Worm (Caenorhabditis elegans) whole organism, young adult: ENCODE data around the gene Y71H2AM.14.

Experiments used
- B0019.2 ChIP-seq: fragments of 200-800 bp; sonication (Bioruptor generic); conservative IDR thresholded peaks from 2 replicates; pipeline ENCODE4 v1.3.6; 2022; ENCODE audit warnings: missing genetic modification reagents, missing genetic modification characterization, missing compliant biosample characterization
- B0261.1 ChIP-seq: sonication (generic microtip); optimal IDR thresholded peaks from 2 replicates; lab custom pipeline; 2016; ENCODE audit warnings: mild to moderate bottlenecking, missing genetic modification characterization, moderate library complexity, missing compliant biosample characterization
- B0336.3 ChIP-seq: fragments of 200-800 bp; sonication (Bioruptor generic); IDR thresholded peaks from 2 replicates; pipeline ENCODE4 v1.3.6; 2022; ENCODE audit warnings: missing genetic modification characterization, missing compliant biosample characterization
- D2030.7 ChIP-seq: fragments of 200-800 bp; sonication (Bioruptor generic); IDR thresholded peaks from 2 replicates; pipeline ENCODE4 v1.3.6; 2022; ENCODE audit warnings: missing genetic modification reagents, missing genetic modification characterization, missing compliant biosample characterization
- F22D6.2 ChIP-seq: sonication (generic microtip); optimal IDR thresholded peaks from 2 replicates; lab custom pipeline; 2016; ENCODE audit warnings: mild to moderate bottlenecking, missing genetic modification characterization, missing compliant biosample characterization
- F23B12.7 ChIP-seq: sonication (generic microtip); optimal IDR thresholded peaks from 2 replicates; lab custom pipeline; 2017; ENCODE audit warnings: missing genetic modification characterization, mild to moderate bottlenecking, missing compliant biosample characterization, antibody characterized with exemption, moderate library complexity; ENCODE audit not compliant: insufficient read depth
- F33H1.4 ChIP-seq: fragments of 200-800 bp; sonication (Bioruptor generic); IDR thresholded peaks from 2 replicates; pipeline ENCODE4 v1.3.6; 2022; ENCODE audit warnings: missing genetic modification reagents, missing genetic modification characterization, missing compliant biosample characterization
- F49E8.2 ChIP-seq: sonication (generic microtip); optimal IDR thresholded peaks from 3 replicates; lab custom pipeline; 2017; ENCODE audit warnings: missing genetic modification characterization, mild to moderate bottlenecking, missing compliant biosample characterization, antibody characterized with exemption, moderate library complexity; ENCODE audit not compliant: insufficient read depth
- F52B5.7 ChIP-seq: sonication (generic microtip); optimal IDR thresholded peaks from 2 replicates; lab custom pipeline; 2016; ENCODE audit warnings: mild to moderate bottlenecking, missing genetic modification characterization, missing compliant biosample characterization
- K11D2.4 ChIP-seq: fragments of 200-800 bp; sonication (Bioruptor generic); IDR thresholded peaks from 2 replicates; pipeline ENCODE4 v1.3.6; 2022; ENCODE audit warnings: missing genetic modification reagents, missing genetic modification characterization, missing compliant biosample characterization
- K12H6.12 ChIP-seq: fragments of 200-800 bp; sonication (Bioruptor generic); optimal IDR thresholded peaks from 2 replicates; lab custom pipeline; 2018; ENCODE audit warnings: mild to moderate bottlenecking, missing genetic modification characterization, missing compliant biosample characterization
- T07F8.4 ChIP-seq: sonication (generic microtip); optimal IDR thresholded peaks from 2 replicates; lab custom pipeline; 2016; ENCODE audit warnings: mild to moderate bottlenecking, missing genetic modification characterization, moderate library complexity, missing compliant biosample characterization
- Y95B8A.8 ChIP-seq: fragments of 200-800 bp; sonication (Bioruptor generic); IDR thresholded peaks from 2 replicates; pipeline ENCODE4 v1.3.6; 2022; ENCODE audit warnings: missing genetic modification reagents, missing genetic modification characterization, missing compliant biosample characterization
- aptf-2 ChIP-seq: fragments of 200-800 bp; sonication (Bioruptor generic); conservative IDR thresholded peaks from 2 replicates; pipeline ENCODE4 v1.3.6; 2022; ENCODE audit warnings: missing genetic modification reagents, missing genetic modification characterization, missing compliant biosample characterization
- attf-3 ChIP-seq: fragments of 200-800 bp; sonication (Bioruptor generic); conservative IDR thresholded peaks from 2 replicates; pipeline ENCODE4 v1.3.6; 2022; ENCODE audit warnings: missing genetic modification reagents, missing genetic modification characterization, missing compliant biosample characterization
- attf-5 ChIP-seq: fragments of 200-800 bp; sonication (Bioruptor generic); optimal IDR thresholded peaks from 2 replicates; lab custom pipeline; 2018; ENCODE audit warnings: mild to moderate bottlenecking, missing genetic modification characterization, missing compliant biosample characterization
- attf-6 ChIP-seq: fragments of 200-800 bp; sonication (Bioruptor generic); IDR thresholded peaks from 2 replicates; pipeline ENCODE4 v1.3.6; 2022; ENCODE audit warnings: missing genetic modification reagents, missing genetic modification characterization, missing compliant biosample characterization
- ceh-100 ChIP-seq: fragments of 200-800 bp; sonication (Bioruptor generic); IDR thresholded peaks from 2 replicates; pipeline ENCODE4 v1.3.6; 2022; ENCODE audit warnings: missing genetic modification reagents, missing genetic modification characterization, missing compliant biosample characterization
- ceh-27 ChIP-seq: fragments of 200-800 bp; sonication (Bioruptor generic); optimal IDR thresholded peaks from 2 replicates; lab custom pipeline; 2018; ENCODE audit warnings: mild to moderate bottlenecking, missing genetic modification characterization, moderate library complexity, missing compliant biosample characterization
- ceh-91 ChIP-seq: fragments of 200-800 bp; sonication (Bioruptor generic); IDR thresholded peaks from 2 replicates; pipeline ENCODE4 v1.3.6; 2022; ENCODE audit warnings: missing genetic modification reagents, missing genetic modification characterization, missing compliant biosample characterization
- dox-1 ChIP-seq: fragments of 200-800 bp; sonication (Bioruptor generic); IDR thresholded peaks from 2 replicates; pipeline ENCODE4 v1.3.6; 2022; ENCODE audit warnings: missing genetic modification reagents, missing genetic modification characterization, missing compliant biosample characterization
- dpff-1 ChIP-seq: sonication (generic microtip); optimal IDR thresholded peaks from 2 replicates; lab custom pipeline; 2017; ENCODE audit warnings: mild to moderate bottlenecking, missing genetic modification characterization, missing compliant biosample characterization
- efl-1 ChIP-seq: fragments of 150-350 bp; optimal IDR thresholded peaks from 2 replicates; lab custom pipeline; 2014; ENCODE audit warnings: missing biosample characterization, missing genetic modification reagents, missing genetic modification characterization
- egl-18 ChIP-seq: fragments of 200-800 bp; sonication (Bioruptor generic); IDR thresholded peaks from 2 replicates; pipeline ENCODE4 v1.3.6; 2022; ENCODE audit warnings: missing genetic modification reagents, missing genetic modification characterization, missing compliant biosample characterization
- ekl-4 ChIP-seq: fragments of 200-800 bp; sonication (Bioruptor generic); IDR thresholded peaks from 2 replicates; pipeline ENCODE4 v1.3.6; 2022; ENCODE audit warnings: missing genetic modification reagents, missing genetic modification characterization, missing compliant biosample characterization
- fkh-3 ChIP-seq: sonication (generic microtip); optimal IDR thresholded peaks from 2 replicates; lab custom pipeline; 2016; ENCODE audit warnings: mild to moderate bottlenecking, missing genetic modification characterization, missing compliant biosample characterization
- hlh-26 ChIP-seq: fragments of 200-800 bp; sonication (Bioruptor generic); conservative IDR thresholded peaks from 2 replicates; pipeline ENCODE4 v1.3.6; 2022; ENCODE audit warnings: missing genetic modification reagents, missing genetic modification characterization, missing compliant biosample characterization
- hmg-1.2 ChIP-seq: fragments of 200-800 bp; sonication (Bioruptor generic); IDR thresholded peaks from 2 replicates; pipeline ENCODE4 v1.3.6; 2022; ENCODE audit warnings: missing genetic modification reagents, missing genetic modification characterization, missing compliant biosample characterization
- hsf-1 ChIP-seq: fragments of 200-800 bp; sonication (Bioruptor generic); IDR thresholded peaks from 2 replicates; pipeline ENCODE4 v1.3.6; 2022; ENCODE audit warnings: missing genetic modification reagents, missing genetic modification characterization, missing compliant biosample characterization
- let-607 ChIP-seq, 2 experiments: fragments of 200-800 bp in 1 of 2; sonication (Bioruptor generic) in 1 of 2; sonication (generic microtip) in 1 of 2; optimal IDR thresholded peaks; 2 replicates each; lab custom pipeline; 2016 to 2018; ENCODE audit warnings: mild to moderate bottlenecking in 2 of 2, missing compliant biosample characterization in 2 of 2, missing genetic modification characterization in 2 of 2, moderate library complexity in 2 of 2, missing genotype in 1 of 2
- lin-40 ChIP-seq: sonication (generic microtip); optimal IDR thresholded peaks from 2 replicates; lab custom pipeline; 2016; ENCODE audit warnings: missing genetic modification characterization, mild to moderate bottlenecking, missing compliant biosample characterization, missing genotype, missing genetic modification reagents
- lsy-27 ChIP-seq: sonication (generic microtip); optimal IDR thresholded peaks from 2 replicates; lab custom pipeline; 2017; ENCODE audit warnings: missing genetic modification characterization, mild to moderate bottlenecking, missing compliant biosample characterization, antibody characterized with exemption, missing genotype, borderline replicate concordance; ENCODE audit not compliant: insufficient read depth
- madf-3 ChIP-seq: fragments of 200-800 bp; sonication (Bioruptor generic); IDR thresholded peaks from 2 replicates; pipeline ENCODE4 v1.3.6; 2022; ENCODE audit warnings: missing genetic modification reagents, missing genetic modification characterization, missing compliant biosample characterization
- mes-4 ChIP-seq: sonication (generic microtip); optimal IDR thresholded peaks from 2 replicates; lab custom pipeline; 2016; ENCODE audit warnings: missing genotype, missing genetic modification characterization, missing compliant biosample characterization
- mxl-1 ChIP-seq: sonication (generic microtip); optimal IDR thresholded peaks from 2 replicates; lab custom pipeline; 2016; ENCODE audit warnings: missing genetic modification characterization, missing compliant biosample characterization
- nfya-2 ChIP-seq: fragments of 200-800 bp; sonication (Bioruptor generic); IDR thresholded peaks from 2 replicates; pipeline ENCODE4 v1.3.6; 2022; ENCODE audit warnings: missing genetic modification reagents, missing genetic modification characterization, missing compliant biosample characterization
- nfyb-1 ChIP-seq: fragments of 200-800 bp; sonication (Bioruptor generic); IDR thresholded peaks from 2 replicates; pipeline ENCODE4 v1.3.6; 2022; ENCODE audit warnings: missing genetic modification reagents, missing genetic modification characterization, missing compliant biosample characterization
- rcor-1 ChIP-seq: fragments of 200-800 bp; sonication (Bioruptor generic); IDR thresholded peaks from 2 replicates; pipeline ENCODE4 v1.3.6; 2022; ENCODE audit warnings: missing genetic modification reagents, missing genetic modification characterization, missing compliant biosample characterization
- sdz-38 ChIP-seq: sonication (generic microtip); optimal IDR thresholded peaks from 2 replicates; lab custom pipeline; 2016; ENCODE audit warnings: missing genotype, missing genetic modification characterization, missing compliant biosample characterization
- snpc-3.4 ChIP-seq: sonication (generic microtip); optimal IDR thresholded peaks from 2 replicates; lab custom pipeline; 2017; ENCODE audit warnings: missing genetic modification characterization, mild to moderate bottlenecking, missing compliant biosample characterization, antibody characterized with exemption, moderate library complexity, missing genotype, missing genetic modification reagents
- somi-1 ChIP-seq: fragments of 200-800 bp; sonication (Bioruptor generic); optimal IDR thresholded peaks from 2 replicates; lab custom pipeline; 2018; ENCODE audit warnings: mild to moderate bottlenecking, missing genetic modification characterization, missing compliant biosample characterization
- tlf-1 ChIP-seq: fragments of 200-800 bp; sonication (Bioruptor generic); optimal IDR thresholded peaks from 2 replicates; lab custom pipeline; 2018; ENCODE audit warnings: mild to moderate bottlenecking, missing genetic modification characterization, missing compliant biosample characterization
- unc-62 ChIP-seq: fragments of 150-350 bp; optimal IDR thresholded peaks from 2 replicates; lab custom pipeline; 2014; ENCODE audit warnings: missing biosample characterization, missing genetic modification reagents, missing genetic modification characterization
- xnd-1 ChIP-seq: sonication (generic microtip); optimal IDR thresholded peaks from 2 replicates; lab custom pipeline; 2016; ENCODE audit warnings: missing genotype, missing genetic modification reagents, missing genetic modification characterization, missing compliant biosample characterization
- ztf-18 ChIP-seq: sonication (generic microtip); optimal IDR thresholded peaks from 2 replicates; lab custom pipeline; 2016; ENCODE audit warnings: missing genotype, mild to moderate bottlenecking, missing genetic modification characterization, missing compliant biosample characterization
- ztf-6 ChIP-seq: fragments of 200-800 bp; sonication (Bioruptor generic); IDR thresholded peaks from 2 replicates; pipeline ENCODE4 v1.3.6; 2022; ENCODE audit warnings: missing genetic modification reagents, missing genetic modification characterization, missing compliant biosample characterization

The Y71H2AM.14 gene

ce11 chrIII:2786740-2787139 is 40.3 kb upstream of the Y71H2AM.14 start, which contains the start of gene nduc-2 (continued):
- 0 out of 2 replicates have a peak, but pooled peaks have one; percentile 24 for TF ChIP-seq ceh-100 (GFP tag; lab: Robert Waterston, UW)
- no peak for TF ChIP-seq T07F8.4

ce11 chrIII:2785840-2786239 is 39.4 kb upstream of the Y71H2AM.14 start, which contains the start of gene Y71H2AM.20:
Gene Y71H2AM.20, minus strand, starts transcription at chrIII:2785948.
- TF ChIP-seq ztf-6 (peak; percentile 49; the same call in 1 of the 2 replicates), hsf-1 (peak; percentile 76; the same call in 1 of the 2 replicates), K12H6.12 (tag; lab: Kevin White, UChicago) (peak; percentile 91), Y95B8A.8 (GFP tag; lab: Robert Waterston, UW) (peak; percentile 94), ceh-91 (GFP tag; lab: Robert Waterston, UW) (peak; percentile 89), attf-5 (peak; percentile 100), ceh-100 (GFP tag; lab: Robert Waterston, UW) (peak; percentile 70), egl-18 (GFP tag; lab: Robert Waterston, UW) (no peak), madf-3 (peak; percentile 96), aptf-2 (GFP tag; lab: Robert Waterston, UW) (0 out of 2 replicates have a peak, but pooled peaks have one; percentile 8), attf-3 (GFP tag; lab: Robert Waterston, UW) (peak; percentile 74), F52B5.7 (tag; lab: Kevin White, UChicago) (no peak), ztf-18 (tag; lab: Kevin White, UChicago) (peak; percentile 83), let-607 (tag; optimal IDR thresholded peaks at IDR 0.05; lab: Kevin White, UChicago) (peak; percentile 44 to 64), dox-1 (GFP tag; lab: Robert Waterston, UW) (peak; percentile 98), mxl-1 (tag; lab: Kevin White, UChicago) (no peak), F23B12.7 (tag; lab: Kevin White, UChicago) (peak; percentile 98), D2030.7 (GFP tag; lab: Robert Waterston, UW) (peak; percentile 93), F22D6.2 (tag; lab: Kevin White, UChicago) (peak; percentile 39), ceh-27 (GFP tag; lab: Kevin White, UChicago) (peak; percentile 93), ekl-4 (GFP tag; lab: Robert Waterston, UW) (peak; percentile 95), B0336.3 (GFP tag; lab: Robert Waterston, UW) (peak; percentile 69; the same call in 1 of the 2 replicates), somi-1 (GFP tag; lab: Kevin White, UChicago) (peak; percentile 61), dpff-1 (no peak), F49E8.2 (tag; lab: Kevin White, UChicago) (peak; percentile 85), mes-4 (tag; lab: Kevin White, UChicago) (no peak), fkh-3 (tag; lab: Kevin White, UChicago) (no peak), efl-1 (GFP tag; lab: Kevin White, UChicago) (peak; percentile 86), F33H1.4 (peak; percentile 85), rcor-1 (GFP tag; lab: Robert Waterston, UW) (peak; percentile 84), K11D2.4 (GFP tag; lab: Robert Waterston, UW) (peak; percentile 91), B0261.1 (peak; percentile 1), xnd-1 (peak; percentile 49), lin-40 (tag; lab: Kevin White, UChicago) (peak; percentile 92), tlf-1 (peak; percentile 92), nfyb-1 (peak; percentile 90), nfya-2 (GFP tag; lab: Robert Waterston, UW) (no peak), hmg-1.2 (GFP tag; lab: Robert Waterston, UW) (peak; percentile 76), sdz-38 (tag; lab: Kevin White, UChicago) (no peak), attf-6 (GFP tag; lab: Robert Waterston, UW) (0 out of 2 replicates have a peak, but pooled peaks have one; percentile 16), lsy-27 (tag; lab: Kevin White, UChicago) (peak; percentile 69), B0019.2 (GFP tag; lab: Robert Waterston, UW) (peak; percentile 85), snpc-3.4 (tag; lab: Kevin White, UChicago) (peak; percentile 96), hlh-26 (GFP tag; lab: Robert Waterston, UW) (no peak), unc-62 (GFP tag; lab: Kevin White, UChicago) (peak; percentile 62)
